In the genomic region with DNA sequence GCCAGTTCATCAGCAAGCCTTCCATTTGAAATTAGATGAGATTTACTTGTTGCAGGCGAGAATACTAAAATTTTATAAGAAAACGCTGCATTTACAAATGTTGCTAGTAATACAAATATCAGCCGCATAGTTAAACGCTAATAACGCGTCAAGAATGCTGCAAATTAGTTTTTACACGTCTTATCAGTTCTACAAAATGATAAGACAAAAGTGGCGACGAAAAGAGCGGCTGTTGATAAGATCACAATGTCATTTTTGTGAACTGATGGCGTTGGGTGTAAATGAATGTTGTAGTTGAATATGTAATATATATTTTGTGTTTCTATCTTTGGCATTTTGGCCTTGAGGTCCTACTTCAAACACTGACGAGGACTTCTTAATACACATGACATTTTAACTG, we compare ENCODE assay signal across 1 worm cellular context.
TF ChIP-seq lines count a peak whose summit lies in the region.

A gene (minus strand): TSS at position 279 of the 400 bp plus-strand sequence.

TF ChIP-seq in whole organism, L1 larva, 84 proteins besides CTCF, POLR2A, EP300 and RAD21 (continued from another document):
- TF ChIP-seq nhr-84 (tag; optimal IDR thresholded peaks at IDR 0.05; lab: Kevin White, UChicago) = no peak
- no peak for TF ChIP-seq lsy-2 (tag; optimal IDR thresholded peaks at IDR 0.05; lab: Kevin White, UChicago)
- no peak for TF ChIP-seq ztf-4 (tag; optimal IDR thresholded peaks at IDR 0.05; lab: Kevin White, UChicago)
- TF ChIP-seq nhr-85 (tag; lab: Kevin White, UChicago) = peak; percentile 40
- TF ChIP-seq elt-2 (tag; optimal IDR thresholded peaks at IDR 0.05; lab: Kevin White, UChicago) = peak; percentile 86
- no peak for TF ChIP-seq mab-9 (GFP tag; IDR thresholded peaks at IDR 0.05; lab: Robert Waterston, UW)
- no peak for TF ChIP-seq pqm-1 (tag; optimal IDR thresholded peaks at IDR 0.05; lab: Kevin White, UChicago)
- peak; percentile 0 for TF ChIP-seq nhr-20 (tag; optimal IDR thresholded peaks at IDR 0.05; lab: Kevin White, UChicago)
- peak; percentile 40 for TF ChIP-seq lin-14 (GFP tag; optimal IDR thresholded peaks at IDR 0.05; lab: Kevin White, UChicago)
- no peak for TF ChIP-seq nhr-237 (tag; optimal IDR thresholded peaks at IDR 0.05; lab: Kevin White, UChicago)
- no peak for TF ChIP-seq isw-1 (GFP tag; IDR thresholded peaks at IDR 0.05; lab: Robert Waterston, UW)
TF ChIP-seq in whole organism, L1 larva: peak in this region for 6.
